Fruit fly (Drosophila melanogaster) whole organism, adult: Measurements from ENCODE around the gene Chro.

ENCODE experiments used
- CG7101 ChIP-seq: fragments of 200-800 bp; sonication (Bioruptor generic); optimal IDR thresholded peaks from 2 replicates; lab custom pipeline; 2018; ENCODE audit warnings: missing biosample characterization, mild to moderate bottlenecking, missing genetic modification characterization, moderate library complexity
- Hr96 ChIP-seq: fragments of 200-800 bp; sonication (Bioruptor generic); optimal IDR thresholded peaks from 2 replicates; lab custom pipeline; 2016; ENCODE audit warnings: missing biosample characterization, missing genetic modification characterization
- bab1 ChIP-seq: fragments of 200-800 bp; sonication (Bioruptor generic); optimal IDR thresholded peaks from 3 replicates; lab custom pipeline; 2019; ENCODE audit warnings: missing biosample characterization, mild to moderate bottlenecking, missing genetic modification characterization, moderate library complexity
- cnc ChIP-seq, 2 experiments: fragments of >200 bp; optimal IDR thresholded peaks; 2 replicates each; lab custom pipeline; 2017
- ovo ChIP-seq: fragments of 200-800 bp; sonication (Bioruptor generic); optimal IDR thresholded peaks from 2 replicates; lab custom pipeline; 2016; ENCODE audit warnings: missing biosample characterization, missing genetic modification characterization

dm6 chr3L:22880914-22881313, 2.1 kb upstream of the Chro start, which contains the start of gene slif:
- TF ChIP-seq ovo (GFP tag; lab: Kevin White, UChicago), result no peak
- no peak for TF ChIP-seq Hr96
- no peak for TF ChIP-seq bab1
- no peak for TF ChIP-seq CG7101 (tag; lab: Kevin White, UChicago)
- TF ChIP-seq cnc (optimal IDR thresholded peaks at IDR 0.05; lab: Kevin White, UChicago), result no peak
